Worm (Caenorhabditis elegans) whole organism, L1 larva: Measurements from ENCODE around the gene gid-7.

ENCODE experiments used
- C04F5.9 ChIP-seq: sonication (generic microtip); optimal IDR thresholded peaks from 2 replicates; lab custom pipeline; 2016; ENCODE audit warnings: missing genetic modification characterization, missing compliant biosample characterization
- C16A3.4 ChIP-seq: fragments of 150-350 bp; optimal IDR thresholded peaks from 2 replicates; lab custom pipeline; 2014; ENCODE audit warnings: missing biosample characterization, missing genetic modification characterization
- aha-1 ChIP-seq: fragments of 150-350 bp; optimal IDR thresholded peaks from 2 replicates; lab custom pipeline; 2014; ENCODE audit warnings: missing biosample characterization, missing genetic modification characterization
- aly-2 ChIP-seq: fragments of 150-350 bp; optimal IDR thresholded peaks from 2 replicates; lab custom pipeline; 2014; ENCODE audit warnings: missing biosample characterization, missing genetic modification characterization
- ama-1 ChIP-seq: fragments of 150-350 bp; optimal IDR thresholded peaks from 2 replicates; lab custom pipeline; 2014
- blmp-1 ChIP-seq: fragments of 150-350 bp; optimal IDR thresholded peaks from 2 replicates; lab custom pipeline; 2014; ENCODE audit warnings: missing biosample characterization, missing genetic modification characterization
- ceh-8 ChIP-seq: fragments of 200-800 bp; sonication (Bioruptor generic); optimal IDR thresholded peaks from 2 replicates; lab custom pipeline; 2018; ENCODE audit warnings: mild to moderate bottlenecking, missing genetic modification characterization, moderate library complexity, missing compliant biosample characterization
- ceh-82 ChIP-seq, 3 experiments: fragments of 150-350 bp in 1 of 3; sonication (generic microtip) in 2 of 3; optimal IDR thresholded peaks; 2 replicates each; lab custom pipeline; 2014 to 2017; ENCODE audit warnings: missing biosample characterization in 3 of 3, missing genetic modification characterization in 3 of 3
- ceh-88 ChIP-seq: fragments of 200-800 bp; sonication (Bioruptor generic); IDR thresholded peaks from 2 replicates; pipeline ENCODE4 v1.3.6; 2022; ENCODE audit warnings: missing genetic modification characterization, missing compliant biosample characterization
- ceh-90 ChIP-seq: sonication (generic microtip); optimal IDR thresholded peaks from 2 replicates; lab custom pipeline; 2016; ENCODE audit warnings: missing genetic modification characterization, missing compliant biosample characterization
- ces-1 ChIP-seq: fragments of 150-350 bp; optimal IDR thresholded peaks from 2 replicates; lab custom pipeline; 2014; ENCODE audit warnings: missing biosample characterization, missing genetic modification reagents, missing genetic modification characterization
- dpl-1 ChIP-seq, 3 experiments: fragments of 150-350 bp in 2 of 3; sonication (generic microtip) in 1 of 3; optimal IDR thresholded peaks; 2 replicates each; lab custom pipeline; 2014 to 2017; ENCODE audit warnings: missing biosample characterization in 3 of 3, missing genetic modification characterization in 3 of 3, missing genetic modification reagents in 3 of 3
- efl-1 ChIP-seq, 4 experiments: fragments of 150-350 bp; optimal IDR thresholded peaks in 3 of 4; peaks in 1 of 4; 1 replicate in 1 of 4; 2 replicates in 3 of 4; lab custom pipeline; 2014; ENCODE audit warnings: missing biosample characterization in 2 of 4, missing genetic modification characterization in 2 of 4, missing genetic modification reagents in 2 of 4
- efl-3 ChIP-seq: fragments of 200-800 bp; sonication (Bioruptor generic); optimal IDR thresholded peaks from 2 replicates; lab custom pipeline; 2018; ENCODE audit warnings: mild to moderate bottlenecking, missing genetic modification characterization, missing compliant biosample characterization
- fkh-4 ChIP-seq: sonication (generic microtip); optimal IDR thresholded peaks from 2 replicates; lab custom pipeline; 2016; ENCODE audit warnings: missing compliant biosample characterization, missing genetic modification characterization, borderline replicate concordance
- hlh-4 ChIP-seq: sonication (generic microtip); optimal IDR thresholded peaks from 2 replicates; lab custom pipeline; 2016; ENCODE audit warnings: mild to moderate bottlenecking, missing genetic modification characterization, missing compliant biosample characterization
- hpl-2 ChIP-seq: fragments of 150-350 bp; optimal IDR thresholded peaks from 2 replicates; lab custom pipeline; 2014; ENCODE audit warnings: missing biosample characterization, missing genetic modification reagents, missing genetic modification characterization
- isw-1 ChIP-seq: fragments of 200-800 bp; sonication (Bioruptor generic); IDR thresholded peaks from 2 replicates; pipeline ENCODE4 v1.3.6; 2022; ENCODE audit warnings: missing genetic modification characterization, missing compliant biosample characterization
- jun-1 ChIP-seq: fragments of 150-350 bp; optimal IDR thresholded peaks from 2 replicates; lab custom pipeline; 2014; ENCODE audit warnings: missing biosample characterization, missing genetic modification reagents, missing genetic modification characterization
- lin-14 ChIP-seq: fragments of 200-800 bp; sonication (Bioruptor generic); optimal IDR thresholded peaks from 2 replicates; lab custom pipeline; 2018; ENCODE audit warnings: mild to moderate bottlenecking, missing genetic modification characterization, moderate library complexity, missing compliant biosample characterization
- lin-15B ChIP-seq: fragments of 150-350 bp; sonication (generic microtip); optimal IDR thresholded peaks from 3 replicates; lab custom pipeline; 2014; ENCODE audit warnings: missing biosample characterization, missing genetic modification characterization
- lin-35 ChIP-seq, 2 experiments: fragments of 150-350 bp; optimal IDR thresholded peaks; 2 replicates each; lab custom pipeline; 2014; ENCODE audit warnings: missing biosample characterization in 2 of 2, missing genetic modification characterization in 2 of 2, missing genetic modification reagents in 2 of 2
- lin-39 ChIP-seq: fragments of 150-350 bp; optimal IDR thresholded peaks from 2 replicates; lab custom pipeline; 2014; ENCODE audit warnings: missing biosample characterization, missing genetic modification reagents, missing genetic modification characterization
- lir-3 ChIP-seq: sonication (generic microtip); optimal IDR thresholded peaks from 2 replicates; lab custom pipeline; 2016; ENCODE audit warnings: mild to moderate bottlenecking, missing genetic modification characterization, moderate library complexity, missing compliant biosample characterization; ENCODE audit not compliant: poor library complexity
- lsy-2 ChIP-seq, 2 experiments: fragments of 150-350 bp; optimal IDR thresholded peaks; 2 replicates each; lab custom pipeline; 2014; ENCODE audit warnings: missing biosample characterization in 2 of 2, missing genetic modification characterization in 2 of 2
- mep-1 ChIP-seq: fragments of 150-350 bp; optimal IDR thresholded peaks from 2 replicates; lab custom pipeline; 2014; ENCODE audit warnings: missing biosample characterization, missing genetic modification characterization
- nhr-20 ChIP-seq: sonication (generic microtip); optimal IDR thresholded peaks from 2 replicates; lab custom pipeline; 2016; ENCODE audit warnings: mild to moderate bottlenecking, missing genetic modification characterization, missing compliant biosample characterization
- nhr-237 ChIP-seq: fragments of 150-350 bp; optimal IDR thresholded peaks from 2 replicates; lab custom pipeline; 2014; ENCODE audit warnings: missing biosample characterization, missing genetic modification characterization
- nhr-28 ChIP-seq: fragments of 150-350 bp; optimal IDR thresholded peaks from 2 replicates; lab custom pipeline; 2014; ENCODE audit warnings: missing biosample characterization, missing genetic modification characterization
- nhr-71 ChIP-seq: sonication (generic microtip); optimal IDR thresholded peaks from 2 replicates; lab custom pipeline; 2016; ENCODE audit warnings: mild to moderate bottlenecking, missing genetic modification characterization, moderate library complexity, missing compliant biosample characterization
- nhr-76 ChIP-seq: sonication (generic microtip); optimal IDR thresholded peaks from 2 replicates; lab custom pipeline; 2017; ENCODE audit warnings: missing biosample characterization, missing genetic modification characterization
- nhr-77 ChIP-seq: fragments of 150-350 bp; optimal IDR thresholded peaks from 2 replicates; lab custom pipeline; 2014; ENCODE audit warnings: missing biosample characterization, missing genetic modification characterization
- nhr-84 ChIP-seq: sonication (generic microtip); optimal IDR thresholded peaks from 2 replicates; lab custom pipeline; 2017; ENCODE audit warnings: missing biosample characterization, missing genetic modification characterization
- nhr-85 ChIP-seq: sonication (generic microtip); peaks from one replicate; lab custom pipeline; 2016; ENCODE audit warnings: missing genetic modification characterization, inconsistent platforms, missing compliant biosample characterization
- pqm-1 ChIP-seq: sonication (generic microtip); optimal IDR thresholded peaks from 3 replicates; lab custom pipeline; 2017; ENCODE audit warnings: missing biosample characterization, missing genetic modification characterization
- rnt-1 ChIP-seq: sonication (generic microtip); optimal IDR thresholded peaks from 2 replicates; lab custom pipeline; 2016; ENCODE audit warnings: mild to moderate bottlenecking, missing genetic modification characterization, moderate library complexity, missing compliant biosample characterization
- skn-1 ChIP-seq: fragments of 150-350 bp; optimal IDR thresholded peaks from 2 replicates; lab custom pipeline; 2014; ENCODE audit warnings: missing biosample characterization, missing genetic modification characterization
- snpc-4 ChIP-seq: fragments of 150-350 bp; optimal IDR thresholded peaks from 2 replicates; lab custom pipeline; 2014; ENCODE audit warnings: missing biosample characterization, missing genetic modification characterization
- snu-23 ChIP-seq: sonication (generic microtip); optimal IDR thresholded peaks from 2 replicates; lab custom pipeline; 2016; ENCODE audit warnings: missing genetic modification characterization, missing compliant biosample characterization
- sptf-1 ChIP-seq: fragments of 150-350 bp; optimal IDR thresholded peaks from 2 replicates; lab custom pipeline; 2014; ENCODE audit warnings: missing biosample characterization, missing genetic modification characterization
- sup-37 ChIP-seq: fragments of 200-800 bp; sonication (Bioruptor generic); optimal IDR thresholded peaks from 2 replicates; lab custom pipeline; 2018; ENCODE audit warnings: mild to moderate bottlenecking, missing genetic modification characterization, missing compliant biosample characterization
- swsn-7 ChIP-seq: sonication (generic microtip); optimal IDR thresholded peaks from 2 replicates; lab custom pipeline; 2016; ENCODE audit warnings: missing genetic modification characterization, missing compliant biosample characterization
- unc-130 ChIP-seq: fragments of 150-350 bp; optimal IDR thresholded peaks from 2 replicates; lab custom pipeline; 2017; ENCODE audit warnings: missing biosample characterization, missing genetic modification characterization, inconsistent platforms
- unc-30 ChIP-seq: sonication (generic microtip); optimal IDR thresholded peaks from 2 replicates; lab custom pipeline; 2017; ENCODE audit warnings: missing biosample characterization, missing genetic modification characterization
- unc-86 ChIP-seq: sonication (generic microtip); optimal IDR thresholded peaks from 2 replicates; lab custom pipeline; 2016; ENCODE audit warnings: missing genetic modification characterization, missing compliant biosample characterization
- xbp-1 ChIP-seq: sonication (generic microtip); optimal IDR thresholded peaks from 2 replicates; lab custom pipeline; 2016; ENCODE audit warnings: missing genetic modification characterization, missing compliant biosample characterization
- zip-4 ChIP-seq: fragments of 200-800 bp; sonication (Bioruptor generic); optimal IDR thresholded peaks from 2 replicates; lab custom pipeline; 2018; ENCODE audit warnings: mild to moderate bottlenecking, missing genetic modification characterization, moderate library complexity, missing compliant biosample characterization
- ztf-4 ChIP-seq: fragments of 150-350 bp; optimal IDR thresholded peaks from 2 replicates; lab custom pipeline; 2014; ENCODE audit warnings: missing biosample characterization, missing genetic modification characterization

The gid-7 gene

ce11 chrV:3761829-3762228 lies 5.0 kb upstream of the gid-7 start:
- no peak for TF ChIP-seq dpl-1 (GFP tag; optimal IDR thresholded peaks at IDR 0.05; lab: Kevin White, UChicago)
- TF ChIP-seq lin-35 (GFP tag; optimal IDR thresholded peaks at IDR 0.05; lab: Kevin White, UChicago), result no peak
- no peak for TF ChIP-seq nhr-237 (tag; lab: Kevin White, UChicago)
- no peak for TF ChIP-seq lin-39 (tag; lab: Kevin White, UChicago)
- no peak for TF ChIP-seq efl-3 (GFP tag; lab: Kevin White, UChicago)
- TF ChIP-seq lsy-2 (tag; optimal IDR thresholded peaks at IDR 0.05; lab: Kevin White, UChicago), result no peak
- no peak for TF ChIP-seq sptf-1 (tag; lab: Kevin White, UChicago)
- no peak for TF ChIP-seq nhr-85
- no peak for TF ChIP-seq C16A3.4 (tag; lab: Kevin White, UChicago)
- TF ChIP-seq rnt-1 (tag; lab: Kevin White, UChicago), result no peak
- TF ChIP-seq nhr-71 (tag; lab: Kevin White, UChicago), result no peak
- no peak for TF ChIP-seq hlh-4 (tag; lab: Kevin White, UChicago)
- no peak for TF ChIP-seq fkh-4 (tag; lab: Kevin White, UChicago)
- TF ChIP-seq lin-14 (GFP tag; lab: Kevin White, UChicago), result no peak
- TF ChIP-seq isw-1 (GFP tag; lab: Robert Waterston, UW), result no peak
- TF ChIP-seq C04F5.9, result no peak
- no peak for TF ChIP-seq lin-15B
- TF ChIP-seq hpl-2 (GFP tag; lab: Kevin White, UChicago), result no peak
- TF ChIP-seq, all 84 proteins: peak for 0

DNA sequence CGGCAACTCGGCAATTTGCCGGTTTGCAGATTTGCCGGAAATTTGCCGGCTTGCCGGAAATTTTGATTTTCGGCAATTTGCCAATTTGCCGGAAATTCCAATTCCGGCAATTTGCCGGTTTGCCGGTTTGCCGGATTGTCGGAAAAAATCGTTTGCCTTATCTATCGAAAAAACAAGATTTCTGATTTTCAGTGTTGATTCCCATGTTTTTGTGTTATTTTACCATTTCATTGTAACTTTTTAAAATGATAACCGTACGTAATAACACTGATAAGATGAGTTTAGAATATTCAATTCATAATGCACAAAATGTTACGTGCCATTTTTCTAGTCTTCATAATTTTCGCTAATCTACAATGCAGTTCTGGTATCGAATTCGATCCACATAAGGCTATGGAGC lies 4.0 kb upstream of the gid-7 start, which contains the start of gene oac-55:
oac-55 (plus strand) TSS at position 301 of the 400 bp plus-strand sequence.
- no peak for TF ChIP-seq efl-1 (optimal IDR thresholded peaks at IDR 0.05; lab: Kevin White, UChicago)
- TF ChIP-seq efl-1 (GFP tag; optimal IDR thresholded peaks at IDR 0.05 in 1 of 2; lab: Kevin White, UChicago), result no peak
- no peak for TF ChIP-seq nhr-28 (tag; lab: Kevin White, UChicago)
- TF ChIP-seq sptf-1 (tag; lab: Kevin White, UChicago), result no peak
- no peak for TF ChIP-seq zip-4 (GFP tag; lab: Kevin White, UChicago)
- TF ChIP-seq ces-1 (GFP tag; lab: Kevin White, UChicago), result no peak
- no peak for TF ChIP-seq unc-130 (tag; lab: Kevin White, UChicago)

DNA sequence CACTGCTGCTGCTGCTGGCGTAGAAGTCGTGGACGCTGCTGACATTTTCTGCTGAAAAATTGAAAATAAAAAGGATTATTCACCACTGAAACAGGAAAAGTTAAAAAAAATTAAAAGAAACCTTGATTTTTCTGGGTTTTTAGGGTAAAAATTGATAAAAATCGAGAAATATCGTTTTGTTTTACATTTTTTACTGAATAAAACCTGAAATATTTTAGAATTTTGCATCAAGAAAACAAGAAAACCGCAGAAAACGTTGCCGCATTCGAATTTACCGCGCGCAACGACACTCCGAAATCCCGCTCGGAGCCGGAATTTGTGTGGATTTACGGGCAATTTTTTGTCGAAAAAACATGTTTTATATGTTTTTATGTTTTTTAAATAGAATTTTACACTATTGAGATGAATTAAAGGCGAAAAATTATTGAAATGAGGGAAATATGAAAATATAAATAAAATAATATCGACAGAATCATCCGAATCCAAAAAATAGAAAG lies 2.6 kb upstream of the gid-7 start, which contains the start of gene chk-1:
chk-1 (minus strand) TSS at position 51 of the 497 bp plus-strand sequence.
- TF ChIP-seq rnt-1 (tag; lab: Kevin White, UChicago) (peak; percentile 82), ztf-4 (no peak), ceh-88 (no peak), sptf-1 (tag; lab: Kevin White, UChicago) (no peak), efl-3 (GFP tag; lab: Kevin White, UChicago) (no peak), ama-1 (lab: Kevin White, UChicago) (no peak), zip-4 (GFP tag; lab: Kevin White, UChicago) (no peak), unc-86 (peak; percentile 26), nhr-77 (tag; lab: Kevin White, UChicago) (peak; percentile 22), hlh-4 (tag; lab: Kevin White, UChicago) (no peak), jun-1 (peak; percentile 6), sup-37 (GFP tag; lab: Kevin White, UChicago) (no peak), ceh-8 (peak; percentile 16), pqm-1 (tag; lab: Kevin White, UChicago) (no peak), C16A3.4 (tag; lab: Kevin White, UChicago) (peak; percentile 67), ceh-82 (tag; optimal IDR thresholded peaks at IDR 0.05; lab: Kevin White, UChicago) (peak; percentile 55 to 59 (median 57)), aha-1 (no peak), snu-23 (GFP tag; lab: Kevin White, UChicago) (peak; percentile 76), nhr-237 (tag; lab: Kevin White, UChicago) (no peak), unc-30 (tag; lab: Kevin White, UChicago) (no peak), snpc-4 (peak; percentile 58), lin-39 (tag; lab: Kevin White, UChicago) (peak; percentile 40), xbp-1 (tag; lab: Kevin White, UChicago) (peak; percentile 67), ceh-90 (no peak), swsn-7 (peak; percentile 71), unc-130 (tag; lab: Kevin White, UChicago) (peak; percentile 47), aly-2 (tag; lab: Kevin White, UChicago) (peak; percentile 4), lir-3 (no peak), nhr-84 (no peak), nhr-76 (tag; lab: Kevin White, UChicago) (no peak), skn-1 (tag; lab: Kevin White, UChicago) (peak; percentile 88), blmp-1 (peak; percentile 61), mep-1 (peak; percentile 87), nhr-20 (peak; percentile 69)
